Fruit fly (Drosophila melanogaster) whole organism, wandering third instar larva: ENCODE measurements around the gene CG15213.

ENCODE experiments used
- CrebA ChIP-seq: fragments of 200-800 bp; sonication (Bioruptor generic); optimal IDR thresholded peaks from 2 replicates; lab custom pipeline; 2016; ENCODE audit warnings: missing biosample characterization, mild to moderate bottlenecking, missing genetic modification characterization, borderline replicate concordance
- Dfd ChIP-seq: fragments of >200 bp; optimal IDR thresholded peaks from 2 replicates; lab custom pipeline; 2017; ENCODE audit warnings: missing biosample characterization, missing genetic modification characterization
- Myc ChIP-seq: fragments of >200 bp; optimal IDR thresholded peaks from 2 replicates; lab custom pipeline; 2017
- Sp1 ChIP-seq: fragments of 200-800 bp; sonication (Bioruptor generic); optimal IDR thresholded peaks from 3 replicates; lab custom pipeline; 2019; ENCODE audit warnings: missing biosample characterization, mild to moderate bottlenecking, missing genetic modification characterization, moderate library complexity
- dsf ChIP-seq: sonication (Bioruptor generic); optimal IDR thresholded peaks from 2 replicates; lab custom pipeline; 2016; ENCODE audit warnings: missing biosample characterization, missing genetic modification characterization, borderline replicate concordance
- psq ChIP-seq: fragments of 200-800 bp; sonication (Bioruptor generic); optimal IDR thresholded peaks from 3 replicates; lab custom pipeline; 2017; ENCODE audit warnings: missing biosample characterization, mild to moderate bottlenecking, missing genetic modification characterization, moderate library complexity
- usp ChIP-seq: fragments of >200 bp; optimal IDR thresholded peaks from 2 replicates; lab custom pipeline; 2017; ENCODE audit warnings: missing biosample characterization, missing genetic modification characterization

DNA sequence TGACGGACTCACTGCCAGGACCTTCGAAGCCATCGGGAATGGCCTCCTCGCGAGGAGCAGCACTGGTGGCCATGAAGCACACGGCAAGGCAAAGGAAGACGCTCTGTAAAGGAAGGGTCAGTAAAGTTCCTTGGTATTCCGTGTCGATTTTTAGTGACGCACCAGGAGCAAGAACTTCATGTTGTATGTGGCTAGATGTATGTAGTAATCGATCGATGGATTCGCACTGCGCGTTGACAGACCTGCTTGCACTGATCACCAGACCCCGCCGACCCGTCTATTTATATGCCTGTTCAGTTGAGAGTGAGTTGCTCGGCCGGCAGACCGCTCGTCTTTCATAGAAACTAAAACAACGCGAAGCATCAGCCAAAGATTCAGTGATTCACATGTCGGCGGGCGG lies at the start of gene CG15213:
- TF ChIP-seq Myc (lab: Kevin White, UChicago) (no peak), usp (GFP tag; lab: Kevin White, UChicago) (no peak), psq (GFP tag; lab: Kevin White, UChicago) (no peak), Sp1 (GFP tag; lab: Kevin White, UChicago) (no peak), CrebA (GFP tag; lab: Kevin White, UChicago) (no peak), dsf (no peak), Dfd (GFP tag; lab: Kevin White, UChicago) (no peak)
